Worm (Caenorhabditis elegans) whole organism, L4/young adult: ENCODE data around the gene nol-6.

Experiments used
- W03F9.2 ChIP-seq: fragments of 150-350 bp; optimal IDR thresholded peaks from 2 replicates; lab custom pipeline; 2014; ENCODE audit warnings: missing biosample characterization, missing genetic modification characterization
- dao-5 ChIP-seq: sonication (generic microtip); optimal IDR thresholded peaks from 2 replicates; lab custom pipeline; 2016; ENCODE audit warnings: missing genotype, missing genetic modification characterization, moderate library complexity, missing compliant biosample characterization
- him-1 ChIP-seq: sonication (generic microtip); optimal IDR thresholded peaks from 2 replicates; lab custom pipeline; 2016; ENCODE audit warnings: missing genotype, missing genetic modification reagents, missing genetic modification characterization, missing compliant biosample characterization

DNA sequence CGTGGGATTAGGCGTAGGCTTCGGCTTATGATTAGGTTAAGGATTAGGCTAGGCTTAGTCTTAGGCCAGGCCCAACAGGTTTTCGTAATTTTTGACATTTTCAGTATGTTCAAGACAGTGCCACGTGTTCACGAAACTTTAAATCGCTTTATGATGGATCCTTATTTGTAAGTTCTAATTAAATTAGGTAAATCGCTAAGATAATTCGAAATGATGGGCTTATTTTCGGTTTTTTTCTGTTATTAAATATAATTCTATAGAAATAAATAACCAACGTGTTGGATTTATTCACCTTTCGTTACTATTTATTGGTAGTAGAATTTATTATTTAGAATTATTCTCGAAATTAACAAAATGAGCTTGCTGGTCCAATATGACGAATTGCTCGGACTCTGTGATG lies 35.8 kb downstream of the nol-6 start, which contains the start of gene Y51H7C.8:
- TF ChIP-seq him-1 (tag; lab: Kevin White, UChicago): no peak
- TF ChIP-seq dao-5 (tag; lab: Kevin White, UChicago): no peak
- TF ChIP-seq W03F9.2 (tag; lab: Kevin White, UChicago): no peak
